Worm (Caenorhabditis elegans) whole organism, L3 larva: ENCODE data around the gene nspe-5.

ENCODE experiments used
- egl-27 ChIP-seq: sonication (generic microtip); optimal IDR thresholded peaks from 4 replicates; lab custom pipeline; 2017; ENCODE audit warnings: missing biosample characterization, missing genetic modification reagents, missing genetic modification characterization
- fkh-10 ChIP-seq: sonication (generic microtip); optimal IDR thresholded peaks from 2 replicates; lab custom pipeline; 2017; ENCODE audit warnings: missing biosample characterization, missing genetic modification reagents, missing genetic modification characterization
- nhr-11 ChIP-seq: fragments of 150-350 bp; optimal IDR thresholded peaks from 2 replicates; lab custom pipeline; 2014; ENCODE audit warnings: missing biosample characterization, missing genetic modification characterization
- nhr-28 ChIP-seq: fragments of 150-350 bp; optimal IDR thresholded peaks from 2 replicates; lab custom pipeline; 2014; ENCODE audit warnings: missing biosample characterization, missing genetic modification characterization
- pha-4 ChIP-seq: fragments of 150-350 bp; optimal IDR thresholded peaks from 2 replicates; lab custom pipeline; 2014; ENCODE audit warnings: missing biosample characterization, missing genetic modification reagents, missing genetic modification characterization
- pqm-1 ChIP-seq: fragments of 150-350 bp; optimal IDR thresholded peaks from 2 replicates; lab custom pipeline; 2017; ENCODE audit warnings: missing biosample characterization, missing genetic modification characterization, inconsistent platforms
- skn-1 ChIP-seq: fragments of 150-350 bp; optimal IDR thresholded peaks from 2 replicates; lab custom pipeline; 2014; ENCODE audit warnings: missing biosample characterization, missing genetic modification characterization
- snpc-4 ChIP-seq: fragments of 150-350 bp; optimal IDR thresholded peaks from 2 replicates; lab custom pipeline; 2014; ENCODE audit warnings: missing biosample characterization, missing genetic modification characterization
- unc-62 ChIP-seq: fragments of 150-350 bp; sonication (generic microtip); optimal IDR thresholded peaks from 4 replicates; lab custom pipeline; 2014; ENCODE audit warnings: missing biosample characterization, missing genetic modification reagents, missing genetic modification characterization
- ztf-11 ChIP-seq: fragments of 150-350 bp; optimal IDR thresholded peaks from 2 replicates; lab custom pipeline; 2014; ENCODE audit warnings: missing biosample characterization, missing genetic modification characterization

DNA sequence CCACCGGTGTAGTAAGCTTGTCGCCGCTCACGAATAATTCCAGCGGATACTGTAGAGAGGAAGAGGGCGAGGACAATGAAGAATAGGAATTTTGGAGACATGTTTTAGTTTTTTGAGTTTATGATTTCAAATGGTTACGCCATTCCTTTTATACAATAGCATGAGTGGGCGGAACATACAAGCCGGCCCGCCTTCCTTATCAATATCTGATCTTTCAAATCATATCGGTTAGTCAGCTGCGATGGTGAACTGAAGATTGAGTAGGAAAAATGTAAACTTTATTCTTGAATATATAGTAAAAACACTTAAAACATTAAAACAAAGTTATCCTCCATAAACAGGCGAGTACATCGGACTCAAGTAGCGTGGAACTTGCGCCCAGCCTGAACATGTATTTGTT lies 7.9 kb upstream of the nspe-5 start, which contains the start of gene nspe-1:
- TF ChIP-seq nhr-28 (tag; lab: Kevin White, UChicago), result no peak
- no peak for TF ChIP-seq ztf-11 (tag; lab: Kevin White, UChicago)
- no peak for TF ChIP-seq pha-4
- no peak for TF ChIP-seq nhr-11 (tag; lab: Kevin White, UChicago)
- no peak for TF ChIP-seq unc-62
- TF ChIP-seq fkh-10 (GFP tag; lab: Kevin White, UChicago), result no peak
- TF ChIP-seq skn-1 (tag; lab: Kevin White, UChicago), result no peak
- TF ChIP-seq pqm-1, result no peak
- no peak for TF ChIP-seq egl-27
- TF ChIP-seq snpc-4 (tag; lab: Kevin White, UChicago), result no peak
